Fruit fly (Drosophila melanogaster) whole organism, wandering third instar larva: ENCODE results near the gene CG45307.

Experiments
- CG9705 ChIP-seq: fragments of 200-800 bp; sonication (Bioruptor generic); optimal IDR thresholded peaks from 2 replicates; lab custom pipeline; 2018; ENCODE audit warnings: missing biosample characterization, mild to moderate bottlenecking, missing genetic modification characterization
- Dif ChIP-seq: fragments of 200-275, 200-300 bp; sonication (Bioruptor generic); optimal IDR thresholded peaks from 2 replicates; lab custom pipeline; 2018; ENCODE audit warnings: missing biosample characterization, missing genetic modification characterization; ENCODE audit not compliant: partially characterized antibody
- br ChIP-seq: fragments of 200-800 bp; sonication (Bioruptor generic); optimal IDR thresholded peaks from 2 replicates; lab custom pipeline; 2016; ENCODE audit warnings: missing biosample characterization, missing genetic modification characterization
- brk ChIP-seq: fragments of 200-800 bp; sonication (Bioruptor generic); optimal IDR thresholded peaks from 2 replicates; lab custom pipeline; 2016; ENCODE audit warnings: missing biosample characterization, mild to moderate bottlenecking, missing genetic modification characterization
- foxo ChIP-seq, 2 experiments: fragments of 200-800 bp; sonication (Bioruptor generic); optimal IDR thresholded peaks; 2 replicates in 1 of 2; 3 replicates in 1 of 2; lab custom pipeline; 2016 to 2017; ENCODE audit warnings: missing biosample characterization in 2 of 2, missing genetic modification characterization in 2 of 2
- fru ChIP-seq: fragments of 200-800 bp; sonication (Bioruptor generic); optimal IDR thresholded peaks from 3 replicates; lab custom pipeline; 2016; ENCODE audit warnings: missing biosample characterization, mild to moderate bottlenecking, missing genetic modification characterization
- psq ChIP-seq: fragments of 200-800 bp; sonication (Bioruptor generic); optimal IDR thresholded peaks from 3 replicates; lab custom pipeline; 2017; ENCODE audit warnings: missing biosample characterization, mild to moderate bottlenecking, missing genetic modification characterization, moderate library complexity

DNA sequence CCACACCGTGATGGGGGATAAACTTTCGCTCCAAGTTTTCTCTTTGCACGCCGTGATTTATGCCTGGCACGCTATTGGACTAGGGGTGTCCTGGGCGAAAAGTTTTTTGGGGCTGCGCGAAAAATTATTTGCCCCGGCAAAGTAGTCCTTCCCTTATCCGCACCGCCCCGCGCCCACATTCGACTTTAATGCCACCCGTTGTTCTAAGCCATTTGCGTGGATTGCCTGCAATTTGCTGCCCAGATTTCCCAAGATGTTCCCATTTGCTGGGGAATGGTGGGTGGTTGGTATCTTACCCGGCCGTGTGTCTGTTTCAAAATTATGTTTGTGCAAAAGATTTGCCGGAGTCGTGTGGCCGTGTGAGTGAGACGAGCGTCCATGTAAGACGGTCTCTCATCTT, 47.1 kb upstream of the CG45307 start:
- TF ChIP-seq psq (GFP tag; lab: Kevin White, UChicago) (no peak), brk (GFP tag; lab: Kevin White, UChicago) (no peak), br (GFP tag; lab: Kevin White, UChicago) (no peak), fru (GFP tag; lab: Kevin White, UChicago) (no peak), Dif (GFP tag; lab: Kevin White, UChicago) (no peak), CG9705 (no peak), foxo (GFP tag; optimal IDR thresholded peaks at IDR 0.05; lab: Kevin White, UChicago) (no peak)
